Worm (Caenorhabditis elegans) whole organism, young adult: ENCODE data around the gene glrx-21.

Experiments used
- B0019.2 ChIP-seq: fragments of 200-800 bp; sonication (Bioruptor generic); conservative IDR thresholded peaks from 2 replicates; pipeline ENCODE4 v1.3.6; 2022; ENCODE audit warnings: missing genetic modification reagents, missing genetic modification characterization, missing compliant biosample characterization
- F10E7.11 ChIP-seq: sonication (generic microtip); optimal IDR thresholded peaks from 2 replicates; lab custom pipeline; 2017; ENCODE audit warnings: mild to moderate bottlenecking, missing genetic modification characterization, moderate library complexity, missing compliant biosample characterization
- F23B12.7 ChIP-seq: sonication (generic microtip); optimal IDR thresholded peaks from 2 replicates; lab custom pipeline; 2017; ENCODE audit warnings: missing genetic modification characterization, mild to moderate bottlenecking, missing compliant biosample characterization, antibody characterized with exemption, moderate library complexity; ENCODE audit not compliant: insufficient read depth
- F39B2.1 ChIP-seq: fragments of 200-800 bp; sonication (Bioruptor generic); IDR thresholded peaks from 2 replicates; pipeline ENCODE4 v1.3.6; 2022; ENCODE audit warnings: missing genetic modification reagents, missing genetic modification characterization, missing compliant biosample characterization
- F55B11.4 ChIP-seq: sonication (generic microtip); optimal IDR thresholded peaks from 2 replicates; lab custom pipeline; 2016; ENCODE audit warnings: missing compliant biosample characterization, missing genetic modification characterization, borderline replicate concordance; ENCODE audit not compliant: insufficient read depth
- F57C9.4 ChIP-seq: sonication (generic microtip); optimal IDR thresholded peaks from 2 replicates; lab custom pipeline; 2017; ENCODE audit warnings: mild to moderate bottlenecking, missing genetic modification characterization, missing compliant biosample characterization
- K12H6.12 ChIP-seq: fragments of 200-800 bp; sonication (Bioruptor generic); optimal IDR thresholded peaks from 2 replicates; lab custom pipeline; 2018; ENCODE audit warnings: mild to moderate bottlenecking, missing genetic modification characterization, missing compliant biosample characterization
- Y53F4B.3 ChIP-seq: fragments of 200-800 bp; sonication (Bioruptor generic); IDR thresholded peaks from 2 replicates; pipeline ENCODE4 v1.3.6; 2022; ENCODE audit warnings: missing genetic modification reagents, missing genetic modification characterization, missing compliant biosample characterization
- Y53G8AR.9 ChIP-seq: fragments of 200-800 bp; sonication (Bioruptor generic); conservative IDR thresholded peaks from 2 replicates; pipeline ENCODE4 v1.3.6; 2022; ENCODE audit warnings: missing genetic modification reagents, missing genetic modification characterization, missing compliant biosample characterization
- Y67H2A.10 ChIP-seq: fragments of 200-800 bp; sonication (Bioruptor generic); conservative IDR thresholded peaks from 2 replicates; pipeline ENCODE4 v1.3.6; 2022; ENCODE audit warnings: missing genetic modification reagents, missing genetic modification characterization, missing compliant biosample characterization
- aptf-3 ChIP-seq: fragments of 200-800 bp; sonication (Bioruptor generic); IDR thresholded peaks from 2 replicates; pipeline ENCODE4 v1.3.6; 2022; ENCODE audit warnings: missing genetic modification characterization, missing compliant biosample characterization
- athp-1 ChIP-seq: sonication (generic microtip); optimal IDR thresholded peaks from 2 replicates; lab custom pipeline; 2017; ENCODE audit warnings: mild to moderate bottlenecking, missing genetic modification characterization, missing compliant biosample characterization
- attf-5 ChIP-seq: fragments of 200-800 bp; sonication (Bioruptor generic); optimal IDR thresholded peaks from 2 replicates; lab custom pipeline; 2018; ENCODE audit warnings: mild to moderate bottlenecking, missing genetic modification characterization, missing compliant biosample characterization
- bed-1 ChIP-seq: fragments of 200-800 bp; sonication (Bioruptor generic); IDR thresholded peaks from 2 replicates; pipeline ENCODE4 v1.3.6; 2022; ENCODE audit warnings: missing genetic modification reagents, missing genetic modification characterization, missing compliant biosample characterization
- cebp-1 ChIP-seq, 2 experiments: fragments of 200-800 bp in 1 of 2; sonication (Bioruptor generic) in 1 of 2; sonication (generic microtip) in 1 of 2; IDR thresholded peaks in 1 of 2; optimal IDR thresholded peaks in 1 of 2; 2 replicates each; pipeline versions ENCODE4 v1.3.6 to Lab custom; 2017 to 2022; ENCODE audit warnings: missing compliant biosample characterization in 2 of 2, missing genetic modification characterization in 2 of 2, mild to moderate bottlenecking in 1 of 2, missing genetic modification reagents in 1 of 2, moderate library complexity in 1 of 2
- cebp-2 ChIP-seq: fragments of 200-800 bp; sonication (Bioruptor generic); IDR thresholded peaks from 2 replicates; pipeline ENCODE4 v1.3.6; 2022; ENCODE audit warnings: missing genetic modification characterization, missing compliant biosample characterization
- ceh-100 ChIP-seq: fragments of 200-800 bp; sonication (Bioruptor generic); IDR thresholded peaks from 2 replicates; pipeline ENCODE4 v1.3.6; 2022; ENCODE audit warnings: missing genetic modification reagents, missing genetic modification characterization, missing compliant biosample characterization
- ceh-27 ChIP-seq: fragments of 200-800 bp; sonication (Bioruptor generic); optimal IDR thresholded peaks from 2 replicates; lab custom pipeline; 2018; ENCODE audit warnings: mild to moderate bottlenecking, missing genetic modification characterization, moderate library complexity, missing compliant biosample characterization
- ceh-79 ChIP-seq: sonication (generic microtip); optimal IDR thresholded peaks from 2 replicates; lab custom pipeline; 2017; ENCODE audit warnings: mild to moderate bottlenecking, missing genetic modification characterization, missing compliant biosample characterization
- egl-44 ChIP-seq: fragments of 200-800 bp; sonication (Bioruptor generic); IDR thresholded peaks from 2 replicates; pipeline ENCODE4 v1.3.6; 2022; ENCODE audit warnings: missing genetic modification reagents, missing genetic modification characterization, missing compliant biosample characterization
- ekl-4 ChIP-seq: fragments of 200-800 bp; sonication (Bioruptor generic); IDR thresholded peaks from 2 replicates; pipeline ENCODE4 v1.3.6; 2022; ENCODE audit warnings: missing genetic modification reagents, missing genetic modification characterization, missing compliant biosample characterization
- him-1 ChIP-seq: sonication (generic microtip); optimal IDR thresholded peaks from 2 replicates; lab custom pipeline; 2016; ENCODE audit warnings: missing genotype, missing genetic modification reagents, missing genetic modification characterization, missing compliant biosample characterization
- hlh-26 ChIP-seq: fragments of 200-800 bp; sonication (Bioruptor generic); conservative IDR thresholded peaks from 2 replicates; pipeline ENCODE4 v1.3.6; 2022; ENCODE audit warnings: missing genetic modification reagents, missing genetic modification characterization, missing compliant biosample characterization
- lag-1 ChIP-seq: fragments of 200-800 bp; sonication (Bioruptor generic); IDR thresholded peaks from 2 replicates; pipeline ENCODE4 v1.3.6; 2022; ENCODE audit warnings: missing genetic modification reagents, missing genetic modification characterization, missing compliant biosample characterization
- lin-40 ChIP-seq: sonication (generic microtip); optimal IDR thresholded peaks from 2 replicates; lab custom pipeline; 2016; ENCODE audit warnings: missing genetic modification characterization, mild to moderate bottlenecking, missing compliant biosample characterization, missing genotype, missing genetic modification reagents
- lir-1 ChIP-seq: fragments of 200-800 bp; sonication (Bioruptor generic); conservative IDR thresholded peaks from 2 replicates; pipeline ENCODE4 v1.3.6; 2022; ENCODE audit warnings: missing genetic modification reagents, missing genetic modification characterization, missing compliant biosample characterization
- lsl-1 ChIP-seq: fragments of 200-800 bp; sonication (Bioruptor generic); optimal IDR thresholded peaks from 2 replicates; lab custom pipeline; 2018; ENCODE audit warnings: mild to moderate bottlenecking, missing genetic modification characterization, moderate library complexity, missing compliant biosample characterization
- lsy-27 ChIP-seq: sonication (generic microtip); optimal IDR thresholded peaks from 2 replicates; lab custom pipeline; 2017; ENCODE audit warnings: missing genetic modification characterization, mild to moderate bottlenecking, missing compliant biosample characterization, antibody characterized with exemption, missing genotype, borderline replicate concordance; ENCODE audit not compliant: insufficient read depth
- nfyb-1 ChIP-seq: fragments of 200-800 bp; sonication (Bioruptor generic); IDR thresholded peaks from 2 replicates; pipeline ENCODE4 v1.3.6; 2022; ENCODE audit warnings: missing genetic modification reagents, missing genetic modification characterization, missing compliant biosample characterization
- nhr-27 ChIP-seq: fragments of 200-800 bp; sonication (Bioruptor generic); optimal IDR thresholded peaks from 2 replicates; lab custom pipeline; 2018; ENCODE audit warnings: mild to moderate bottlenecking, missing genetic modification characterization, moderate library complexity, missing compliant biosample characterization
- nhr-80 ChIP-seq: sonication (generic microtip); optimal IDR thresholded peaks from 2 replicates; lab custom pipeline; 2016; ENCODE audit warnings: missing genetic modification characterization, missing compliant biosample characterization
- pbrm-1 ChIP-seq: fragments of 200-800 bp; sonication (Bioruptor generic); IDR thresholded peaks from 2 replicates; pipeline ENCODE4 v1.3.6; 2022; ENCODE audit warnings: missing genetic modification reagents, missing genetic modification characterization, missing compliant biosample characterization
- pha-4 ChIP-seq: fragments of 150-350 bp; sonication (generic microtip); optimal IDR thresholded peaks from 2 replicates; lab custom pipeline; 2014; ENCODE audit warnings: missing biosample characterization, missing genetic modification reagents, missing genetic modification characterization
- rcor-1 ChIP-seq: fragments of 200-800 bp; sonication (Bioruptor generic); IDR thresholded peaks from 2 replicates; pipeline ENCODE4 v1.3.6; 2022; ENCODE audit warnings: missing genetic modification reagents, missing genetic modification characterization, missing compliant biosample characterization
- repo-1 ChIP-seq: sonication (generic microtip); optimal IDR thresholded peaks from 2 replicates; lab custom pipeline; 2017; ENCODE audit warnings: mild to moderate bottlenecking, missing genetic modification characterization, missing compliant biosample characterization
- snpc-1.1 ChIP-seq: sonication (generic microtip); optimal IDR thresholded peaks from 2 replicates; lab custom pipeline; 2017; ENCODE audit warnings: missing genetic modification characterization, mild to moderate bottlenecking, missing compliant biosample characterization, antibody characterized with exemption, moderate library complexity, missing genotype, missing genetic modification reagents; ENCODE audit not compliant: insufficient read depth
- tbx-9 ChIP-seq: sonication (generic microtip); optimal IDR thresholded peaks from 2 replicates; lab custom pipeline; 2016; ENCODE audit warnings: borderline replicate concordance, missing genetic modification characterization, inconsistent platforms, missing compliant biosample characterization
- tlf-1 ChIP-seq: fragments of 200-800 bp; sonication (Bioruptor generic); optimal IDR thresholded peaks from 2 replicates; lab custom pipeline; 2018; ENCODE audit warnings: mild to moderate bottlenecking, missing genetic modification characterization, missing compliant biosample characterization
- ztf-22 ChIP-seq: fragments of 200-800 bp; sonication (Bioruptor generic); optimal IDR thresholded peaks from 2 replicates; lab custom pipeline; 2018; ENCODE audit warnings: mild to moderate bottlenecking, missing genetic modification characterization, moderate library complexity, missing compliant biosample characterization
- ztf-26 ChIP-seq: sonication (generic microtip); optimal IDR thresholded peaks from 2 replicates; lab custom pipeline; 2017; ENCODE audit warnings: missing genetic modification characterization, missing compliant biosample characterization

The glrx-21 gene

ce11 chrIII:5371226-5371926 is 25.5 kb upstream of the glrx-21 start, which contains the start of gene szy-2:
Gene szy-2, minus strand, starts transcription at chrIII:5371276.
- no peak for TF ChIP-seq tbx-9 (tag; lab: Kevin White, UChicago)
- TF ChIP-seq lsl-1: no peak
- no peak for TF ChIP-seq F10E7.11 (tag; lab: Kevin White, UChicago)
- no peak for TF ChIP-seq Y53F4B.3 (GFP tag; lab: Robert Waterston, UW)
- no peak for TF ChIP-seq aptf-3
- TF ChIP-seq nhr-80: no peak
- no peak for TF ChIP-seq ceh-27
- no peak for TF ChIP-seq nhr-27 (tag; lab: Kevin White, UChicago)
- TF ChIP-seq F55B11.4 (tag; lab: Kevin White, UChicago): no peak
- TF ChIP-seq F57C9.4 (tag; lab: Kevin White, UChicago): no peak
- no peak for TF ChIP-seq ceh-79 (tag; lab: Kevin White, UChicago)
- no peak for TF ChIP-seq B0019.2 (GFP tag; lab: Robert Waterston, UW)
- TF ChIP-seq Y67H2A.10 (GFP tag; lab: Robert Waterston, UW): no peak
- TF ChIP-seq, all 124 proteins: peak for 0

- peak; percentile 58; the same call in 1 of the 2 replicates for TF ChIP-seq nfyb-1 (GFP tag; lab: Robert Waterston, UW)
- peak; percentile 32 for TF ChIP-seq pha-4
- no peak for TF ChIP-seq hlh-26 (GFP tag; lab: Robert Waterston, UW)
- TF ChIP-seq cebp-1 (GFP tag; IDR thresholded peaks at IDR 0.05; lab: Robert Waterston, UW): no peak
- TF ChIP-seq cebp-1 (tag; optimal IDR thresholded peaks at IDR 0.05; lab: Kevin White, UChicago): peak; percentile 12
- TF ChIP-seq pbrm-1 (GFP tag; lab: Robert Waterston, UW): no peak
- peak; percentile 68 for TF ChIP-seq repo-1 (tag; lab: Kevin White, UChicago)
- peak; percentile 20 for TF ChIP-seq him-1 (tag; lab: Kevin White, UChicago)
- TF ChIP-seq Y53G8AR.9 (GFP tag; lab: Robert Waterston, UW): peak; percentile 62
- peak; percentile 18 for TF ChIP-seq attf-5 (GFP tag; lab: Kevin White, UChicago)
- TF ChIP-seq lag-1 (GFP tag; lab: Robert Waterston, UW): no peak
- no peak for TF ChIP-seq ceh-100 (GFP tag; lab: Robert Waterston, UW)
- peak; percentile 34 for TF ChIP-seq lin-40 (tag; lab: Kevin White, UChicago)
- TF ChIP-seq lsl-1: no peak
- TF ChIP-seq athp-1: no peak
- no peak for TF ChIP-seq ztf-26 (tag; lab: Kevin White, UChicago)
- TF ChIP-seq nhr-80: peak; percentile 51
Measured at ce11 chrIII:5367995-5368899, 22.3 kb upstream of the glrx-21 start, which contains the start of gene dhs-9. Gene dhs-9, minus strand, starts transcription at chrIII:5368045.

DNA sequence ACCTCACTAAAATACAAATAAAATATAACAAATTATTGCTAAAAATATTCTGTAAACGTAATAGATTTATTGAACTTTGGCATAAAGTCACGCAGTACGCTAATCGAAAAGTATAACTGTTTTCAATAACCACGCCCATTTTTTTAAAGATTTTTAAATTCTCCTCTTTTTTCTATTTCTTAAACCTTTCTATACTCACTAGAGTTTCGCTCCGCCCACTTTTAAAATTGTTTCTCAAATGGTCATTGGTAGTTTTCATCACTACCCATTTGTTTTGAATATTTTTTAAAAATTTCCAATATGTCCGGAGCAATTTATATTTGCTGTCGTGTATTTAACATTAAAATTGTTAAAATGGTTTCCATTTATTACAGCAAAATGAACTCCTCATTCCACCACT is 16.0 kb upstream of the glrx-21 start, which contains the start of gene Y32H12A.1:
Y32H12A.1 (plus strand) TSS at position 301 of the 400 bp plus-strand sequence.
- TF ChIP-seq ekl-4 (GFP tag; lab: Robert Waterston, UW): no peak
- TF ChIP-seq, all 124 proteins: peak for 0

DNA sequence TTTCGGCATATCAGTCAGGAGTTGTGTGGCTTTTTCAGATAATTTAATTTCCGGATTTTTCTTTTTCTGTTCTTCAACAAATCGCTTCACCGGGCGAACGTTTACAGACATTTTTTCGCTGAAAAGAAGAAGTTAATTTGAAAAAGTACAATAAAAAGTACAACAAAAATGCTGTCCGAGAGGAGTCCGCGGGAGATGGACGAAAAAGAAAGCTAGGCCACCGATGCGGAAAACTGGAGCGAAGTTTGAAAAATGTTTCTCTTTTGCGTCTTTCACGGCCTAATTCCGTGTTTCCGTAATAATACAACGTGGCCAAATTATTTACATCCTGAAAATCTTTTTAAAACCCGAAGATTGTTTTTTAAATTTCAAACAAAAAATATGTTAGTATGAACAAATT is 3.3 kb upstream of the glrx-21 start, which contains the start of gene thoc-5:
thoc-5 (minus strand) TSS at position 152 of the 400 bp plus-strand sequence.
- TF ChIP-seq lir-1 (GFP tag; lab: Robert Waterston, UW) (peak; percentile 84), cebp-2 (GFP tag; lab: Robert Waterston, UW) (no peak), bed-1 (no peak), tlf-1 (GFP tag; lab: Kevin White, UChicago) (no peak), K12H6.12 (tag; lab: Kevin White, UChicago) (peak; percentile 63), egl-44 (no peak), F23B12.7 (tag; lab: Kevin White, UChicago) (no peak), snpc-1.1 (tag; lab: Kevin White, UChicago) (no peak), rcor-1 (GFP tag; lab: Robert Waterston, UW) (peak; percentile 69), lsy-27 (tag; lab: Kevin White, UChicago) (no peak), F39B2.1 (GFP tag; lab: Robert Waterston, UW) (no peak), ztf-22 (GFP tag; lab: Kevin White, UChicago) (no peak), athp-1 (peak; percentile 35)
